Fruit fly (Drosophila melanogaster): Measurements from ENCODE around the gene Sox21b.

- TF ChIP-seq pan (optimal IDR thresholded peaks at IDR 0.05) (no peak), EcR (GFP tag; optimal IDR thresholded peaks at IDR 0.05) (no peak)
Observed at dm6 chr3L:14154940-14155339, 23.8 kb upstream of the Sox21b start.

Measured in whole organism.